Fruit fly (Drosophila melanogaster): Measurements from ENCODE around the gene Osi18.

Gene Osi18

DNA sequence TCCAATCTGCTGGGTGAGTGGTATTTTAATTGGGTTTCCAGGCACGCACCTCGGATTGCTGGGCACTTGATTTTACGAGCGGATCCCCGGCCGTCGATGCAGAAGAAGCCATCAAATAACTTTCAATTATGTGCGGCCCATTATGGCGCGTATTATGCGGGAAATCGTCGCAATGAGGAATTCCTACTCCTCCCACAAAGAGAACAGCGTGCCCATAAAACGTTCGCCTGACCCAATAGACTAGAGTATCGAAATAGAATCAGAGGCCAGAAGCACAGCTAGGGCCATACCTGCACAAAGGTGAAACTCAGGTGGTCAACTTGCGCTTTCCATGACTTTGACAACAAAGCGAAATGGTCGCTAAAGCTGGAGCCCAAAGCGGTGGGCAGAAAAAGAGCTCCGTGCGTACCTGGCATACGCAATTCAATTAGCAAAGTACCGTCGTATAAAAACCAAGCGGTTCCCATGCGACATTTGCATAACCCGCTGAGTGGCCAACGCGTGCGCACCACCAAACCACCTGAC is at the start of gene Osi18:
Gene Osi18, plus strand, starts transcription at position 475 of the 525 bp plus-strand sequence.
- TF ChIP-seq h (optimal IDR thresholded peaks at IDR 0.05) (no peak), insv (optimal IDR thresholded peaks at IDR 0.05) (no peak), ttk (optimal IDR thresholded peaks at IDR 0.05) (no peak), Sin3A (optimal IDR thresholded peaks at IDR 0.05) (no peak)

- TF ChIP-seq psq (optimal IDR thresholded peaks at IDR 0.05) (no peak), h (optimal IDR thresholded peaks at IDR 0.05) (no peak), Sin3A (optimal IDR thresholded peaks at IDR 0.05) (no peak), Myc (optimal IDR thresholded peaks at IDR 0.05) (no peak), insv (optimal IDR thresholded peaks at IDR 0.05) (no peak), ttk (optimal IDR thresholded peaks at IDR 0.05) (no peak)
These were observed 44.9 kb upstream of the Osi18 start, which contains the start of gene CG15597 for dm6 chr3R:6285100-6285499. Gene CG15597, minus strand, starts transcription at chr3R:6285200.

DNA sequence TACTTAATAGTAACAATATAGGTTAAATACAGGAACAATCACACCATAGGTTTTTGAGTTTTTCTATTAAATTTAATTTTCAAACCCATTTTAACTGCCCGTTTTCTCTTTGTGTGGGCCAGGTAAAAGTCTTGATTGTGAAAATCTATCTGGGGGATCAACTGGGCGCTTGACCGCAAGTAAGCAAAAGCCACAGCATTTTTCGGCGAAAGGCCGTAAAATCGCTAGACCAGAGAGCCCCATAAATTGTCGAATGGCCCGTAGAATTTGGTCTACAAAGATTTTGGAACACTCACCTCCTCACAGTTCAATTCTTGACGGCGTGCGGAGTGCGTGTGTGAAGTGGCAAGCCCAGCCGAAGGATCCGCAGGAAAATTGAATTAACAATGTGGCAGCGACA is 42.6 kb upstream of the Osi18 start, which contains the start of gene CG15594:
Gene CG15594, plus strand, starts transcription at position 301 of the 400 bp plus-strand sequence.
- TF ChIP-seq psq (optimal IDR thresholded peaks at IDR 0.05) = no peak

DNA sequence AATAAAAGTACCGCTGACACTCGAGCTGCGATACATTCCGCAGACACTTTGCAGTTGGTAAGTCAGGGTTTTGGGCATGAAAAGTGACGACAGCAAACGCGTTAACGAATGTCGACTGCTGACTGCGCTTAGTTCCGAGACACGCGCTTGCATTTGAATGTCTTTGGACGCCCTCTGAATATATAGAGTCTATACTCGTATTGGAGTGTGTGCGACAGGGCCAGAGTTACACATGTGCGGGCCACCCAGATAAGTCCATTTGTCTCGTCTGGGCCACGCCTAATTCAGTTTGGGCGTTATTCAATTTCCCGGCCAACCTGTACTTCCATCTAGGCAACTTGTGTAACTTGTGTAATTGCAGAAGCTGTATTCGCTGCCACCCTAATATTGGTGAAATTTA is 39.8 kb upstream of the Osi18 start:
- no peak for TF ChIP-seq psq (optimal IDR thresholded peaks at IDR 0.05)
- TF ChIP-seq insv (optimal IDR thresholded peaks at IDR 0.05) = no peak

DNA sequence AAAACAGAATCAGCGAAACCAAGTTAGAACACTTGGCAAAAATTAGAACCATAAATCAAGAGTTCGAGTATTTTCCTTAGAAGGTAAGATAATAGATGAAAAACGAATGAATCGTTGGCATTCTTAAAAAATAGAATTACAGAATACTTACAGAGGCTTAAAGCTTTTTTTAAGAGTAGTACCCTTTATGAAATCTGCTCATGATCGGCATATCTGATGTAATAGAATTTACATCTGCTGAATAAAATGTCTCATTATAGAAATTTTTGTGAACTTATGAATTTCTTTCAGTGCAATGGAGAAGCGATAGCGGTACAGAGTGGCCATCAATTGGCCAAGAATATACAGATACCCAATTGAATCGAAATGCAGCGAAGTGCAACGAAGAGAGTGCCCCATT is 38.6 kb upstream of the Osi18 start, which contains the start of gene Osi13:
Gene Osi13, plus strand, starts transcription at position 301 of the 400 bp plus-strand sequence.
- TF ChIP-seq h (optimal IDR thresholded peaks at IDR 0.05) = no peak
- TF ChIP-seq Sin3A (optimal IDR thresholded peaks at IDR 0.05) = no peak
- TF ChIP-seq psq (optimal IDR thresholded peaks at IDR 0.05) = no peak
- TF ChIP-seq Myc (optimal IDR thresholded peaks at IDR 0.05) = no peak
- no peak for TF ChIP-seq insv (optimal IDR thresholded peaks at IDR 0.05)
- TF ChIP-seq ttk (optimal IDR thresholded peaks at IDR 0.05) = no peak

- TF ChIP-seq psq (optimal IDR thresholded peaks at IDR 0.05) (no peak), h (optimal IDR thresholded peaks at IDR 0.05) (no peak), Myc (optimal IDR thresholded peaks at IDR 0.05) (no peak)
These were observed 36.0 kb upstream of the Osi18 start for dm6 chr3R:6294046-6294445.

- no peak for TF ChIP-seq insv (optimal IDR thresholded peaks at IDR 0.05)
- TF ChIP-seq psq (optimal IDR thresholded peaks at IDR 0.05) = no peak
- TF ChIP-seq h (optimal IDR thresholded peaks at IDR 0.05) = no peak
- no peak for TF ChIP-seq Myc (optimal IDR thresholded peaks at IDR 0.05)
- no peak for TF ChIP-seq Sin3A (optimal IDR thresholded peaks at IDR 0.05)
- TF ChIP-seq ttk (optimal IDR thresholded peaks at IDR 0.05) = no peak
These were observed 32.9 kb upstream of the Osi18 start for dm6 chr3R:6297164-6297563.

DNA sequence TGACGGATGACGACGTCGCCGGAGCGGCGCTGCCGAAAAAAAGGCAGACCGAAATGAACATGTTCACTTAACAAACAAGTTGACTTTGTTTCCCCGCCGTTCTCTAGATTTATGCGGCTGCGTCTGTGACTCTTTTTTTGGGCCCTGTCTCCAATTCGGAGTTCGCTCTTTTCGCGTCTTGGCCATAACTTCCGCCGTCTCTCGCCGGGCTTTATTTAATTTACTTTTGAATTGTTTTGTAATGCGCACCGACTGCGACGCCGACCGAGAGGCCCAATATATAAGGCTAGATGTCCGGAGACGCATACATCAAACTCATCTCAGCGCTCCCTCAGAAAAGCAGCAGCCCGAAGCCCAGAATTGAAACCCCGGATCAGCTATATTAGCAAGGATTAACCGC is 31.2 kb upstream of the Osi18 start, which contains the start of gene Osi14:
Gene Osi14, plus strand, starts transcription at position 301 of the 400 bp plus-strand sequence.
- TF ChIP-seq Myc (optimal IDR thresholded peaks at IDR 0.05) = no peak
- TF ChIP-seq h (optimal IDR thresholded peaks at IDR 0.05) = no peak
- no peak for TF ChIP-seq Sin3A (optimal IDR thresholded peaks at IDR 0.05)
- TF ChIP-seq psq (optimal IDR thresholded peaks at IDR 0.05) = no peak
- no peak for TF ChIP-seq insv (optimal IDR thresholded peaks at IDR 0.05)
- TF ChIP-seq ttk (optimal IDR thresholded peaks at IDR 0.05) = no peak

- TF ChIP-seq psq (optimal IDR thresholded peaks at IDR 0.05) (no peak), Sin3A (optimal IDR thresholded peaks at IDR 0.05) (no peak), insv (optimal IDR thresholded peaks at IDR 0.05) (no peak), h (optimal IDR thresholded peaks at IDR 0.05) (no peak), ttk (optimal IDR thresholded peaks at IDR 0.05) (no peak), Myc (optimal IDR thresholded peaks at IDR 0.05) (no peak)
These were observed 28.7 kb upstream of the Osi18 start, which contains the start of gene Osi15 for dm6 chr3R:6301257-6301839. Gene Osi15, plus strand, starts transcription at chr3R:6301804.

- TF ChIP-seq Myc (optimal IDR thresholded peaks at IDR 0.05) = no peak
- TF ChIP-seq psq (optimal IDR thresholded peaks at IDR 0.05) = no peak
- TF ChIP-seq insv (optimal IDR thresholded peaks at IDR 0.05) = no peak
- no peak for TF ChIP-seq ttk (optimal IDR thresholded peaks at IDR 0.05)
- no peak for TF ChIP-seq h (optimal IDR thresholded peaks at IDR 0.05)
- TF ChIP-seq Sin3A (optimal IDR thresholded peaks at IDR 0.05) = no peak
These were observed 26.3 kb upstream of the Osi18 start, which contains the start of gene CG46396 for dm6 chr3R:6303738-6304137. Gene CG46396, plus strand, starts transcription at chr3R:6304038.

dm6 chr3R:6304947-6305346 is 25.1 kb upstream of the Osi18 start, which contains the start of gene Osi16:
Gene Osi16, plus strand, starts transcription at chr3R:6305247.
- TF ChIP-seq Myc (optimal IDR thresholded peaks at IDR 0.05) (no peak), h (optimal IDR thresholded peaks at IDR 0.05) (no peak), Sin3A (optimal IDR thresholded peaks at IDR 0.05) (no peak), ttk (optimal IDR thresholded peaks at IDR 0.05) (no peak), psq (optimal IDR thresholded peaks at IDR 0.05) (no peak), insv (optimal IDR thresholded peaks at IDR 0.05) (no peak)

DNA sequence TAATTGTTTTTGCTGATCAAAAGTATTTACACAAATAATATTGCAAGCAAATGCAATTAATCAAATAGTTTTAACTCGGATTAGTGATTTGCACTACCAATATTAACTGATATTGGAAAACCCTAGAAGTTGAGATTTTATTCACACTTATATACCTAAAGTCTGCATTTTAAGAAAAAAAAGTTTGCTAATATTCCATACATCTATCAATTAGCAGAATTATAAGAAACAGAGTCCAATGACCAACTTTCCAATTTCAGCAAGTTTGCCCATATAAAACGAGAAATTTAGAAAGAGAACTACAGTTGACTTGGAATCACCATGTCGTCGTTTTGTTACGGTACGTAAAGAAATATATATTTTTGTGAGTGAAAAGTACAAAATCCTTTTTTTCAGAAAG is 23.5 kb upstream of the Osi18 start, which contains the start of gene CG46026:
Gene CG46026, plus strand, starts transcription at position 301 of the 400 bp plus-strand sequence.
- TF ChIP-seq Sin3A (optimal IDR thresholded peaks at IDR 0.05) (no peak), ttk (optimal IDR thresholded peaks at IDR 0.05) (no peak), insv (optimal IDR thresholded peaks at IDR 0.05) (no peak), Myc (optimal IDR thresholded peaks at IDR 0.05) (no peak), h (optimal IDR thresholded peaks at IDR 0.05) (no peak), psq (optimal IDR thresholded peaks at IDR 0.05) (no peak)

DNA sequence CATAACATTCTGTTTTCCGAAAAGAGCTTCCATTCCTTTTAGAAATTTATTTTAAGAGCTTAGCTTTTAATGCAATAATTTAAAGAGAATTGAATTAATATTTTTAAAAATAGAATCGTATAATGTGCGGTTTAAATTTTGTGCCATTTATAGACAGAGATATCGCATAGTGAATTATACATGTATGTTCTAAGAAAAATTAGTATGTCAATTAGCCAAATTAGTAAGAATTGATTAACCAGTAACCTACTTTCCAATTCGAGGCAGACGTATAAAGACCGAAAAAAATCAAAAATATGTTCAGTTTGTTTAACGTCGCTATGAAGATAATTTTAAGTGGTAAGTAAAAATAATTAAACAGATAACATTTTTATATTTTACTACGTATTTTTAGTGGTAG is 20.4 kb upstream of the Osi18 start, which contains the start of gene CG31560:
Gene CG31560, plus strand, starts transcription at position 301 of the 400 bp plus-strand sequence.
- TF ChIP-seq Sin3A (optimal IDR thresholded peaks at IDR 0.05) (no peak), insv (optimal IDR thresholded peaks at IDR 0.05) (no peak), ttk (optimal IDR thresholded peaks at IDR 0.05) (no peak), Myc (optimal IDR thresholded peaks at IDR 0.05) (no peak), psq (optimal IDR thresholded peaks at IDR 0.05) (no peak), h (optimal IDR thresholded peaks at IDR 0.05) (no peak)

All from Kc167 (cell line).